Worm (Caenorhabditis elegans): ENCODE measurements around the gene vps-50.

DNA sequence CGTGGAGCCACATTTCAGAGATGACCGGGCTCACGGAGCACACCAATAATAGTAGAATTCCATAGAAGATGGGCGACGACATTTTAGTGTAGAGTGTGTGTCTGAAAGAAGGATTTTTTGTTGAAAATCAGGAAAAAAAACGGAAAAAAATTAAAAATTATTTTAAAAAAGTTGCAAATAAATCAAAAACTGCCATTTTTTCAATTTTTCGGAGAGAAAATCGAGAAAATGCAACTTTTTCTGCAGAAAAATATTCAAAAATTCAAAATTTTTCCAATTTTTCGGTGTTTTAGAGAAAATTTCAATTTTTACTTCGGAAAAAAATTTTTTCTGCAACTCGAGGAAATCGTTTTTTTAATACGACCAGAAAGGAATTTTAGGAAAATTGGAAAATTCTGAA lies 11.1 kb downstream of the vps-50 start, which contains the start of gene C44B9.3:
- TF ChIP-seq elt-1 (tag; optimal IDR thresholded peaks at IDR 0.05; ENCODE audit: borderline replicate concordance, insufficient read depth) (no peak), nhr-237 (tag; optimal IDR thresholded peaks at IDR 0.05) (no peak), elt-3 (tag; optimal IDR thresholded peaks at IDR 0.05) (no peak), unc-39 (tag; optimal IDR thresholded peaks at IDR 0.05) (no peak), sptf-1 (tag; optimal IDR thresholded peaks at IDR 0.05) (no peak), blmp-1 (tag; optimal IDR thresholded peaks at IDR 0.05) (no peak), ztf-11 (tag; optimal IDR thresholded peaks at IDR 0.05) (no peak), snpc-4 (tag; optimal IDR thresholded peaks at IDR 0.05) (no peak), mab-5 (tag; optimal IDR thresholded peaks at IDR 0.05) (no peak), nhr-76 (tag; optimal IDR thresholded peaks at IDR 0.05) (no peak), ham-2 (GFP tag; optimal IDR thresholded peaks at IDR 0.05) (no peak), M03D4.4 (tag; optimal IDR thresholded peaks at IDR 0.05) (no peak), hlh-1 (tag; optimal IDR thresholded peaks at IDR 0.05) (no peak)

Measured in whole organism, mixed stage, embryonic.